Fruit fly (Drosophila melanogaster) whole organism, adult: Measurements from ENCODE around the gene TwdlB.

Source experiments
- CG11617 ChIP-seq: fragments of 200-800 bp; sonication (Bioruptor generic); optimal IDR thresholded peaks from 2 replicates; lab custom pipeline; 2017; ENCODE audit warnings: mild to moderate bottlenecking, missing biosample characterization, missing genetic modification reagents, missing genetic modification characterization
- CG12768 ChIP-seq: fragments of 200-800 bp; sonication (Bioruptor generic); optimal IDR thresholded peaks from 2 replicates; lab custom pipeline; 2017; ENCODE audit warnings: missing biosample characterization, missing genetic modification characterization, mild to moderate bottlenecking, moderate library complexity, missing genetic modification reagents
- CG14711 ChIP-seq: fragments of 200-800 bp; sonication (Bioruptor generic); optimal IDR thresholded peaks from 2 replicates; lab custom pipeline; 2018; ENCODE audit warnings: missing biosample characterization, mild to moderate bottlenecking, missing genetic modification characterization, moderate library complexity
- CG1620 ChIP-seq: fragments of 200-800 bp; sonication (Bioruptor generic); optimal IDR thresholded peaks from 2 replicates; lab custom pipeline; 2016; ENCODE audit warnings: missing biosample characterization, missing genetic modification characterization
- CG33017 ChIP-seq: fragments of 200-800 bp; sonication (Bioruptor generic); optimal IDR thresholded peaks from 2 replicates; lab custom pipeline; 2018; ENCODE audit warnings: missing biosample characterization, mild to moderate bottlenecking, missing genetic modification characterization, moderate library complexity
- CG5204 ChIP-seq: fragments of 200-800 bp; sonication (Bioruptor generic); optimal IDR thresholded peaks from 2 replicates; lab custom pipeline; 2016; ENCODE audit warnings: missing biosample characterization, missing genetic modification characterization
- CG7045 ChIP-seq: fragments of 200-800 bp; sonication (Bioruptor generic); optimal IDR thresholded peaks from 2 replicates; lab custom pipeline; 2017; ENCODE audit warnings: missing biosample characterization, mild to moderate bottlenecking, missing genetic modification characterization
- CG7101 ChIP-seq: fragments of 200-800 bp; sonication (Bioruptor generic); optimal IDR thresholded peaks from 2 replicates; lab custom pipeline; 2018; ENCODE audit warnings: missing biosample characterization, mild to moderate bottlenecking, missing genetic modification characterization, moderate library complexity
- Clk ChIP-seq: fragments of 200-800 bp; sonication (Bioruptor generic); optimal IDR thresholded peaks from 2 replicates; lab custom pipeline; 2017; ENCODE audit warnings: missing biosample characterization, missing genetic modification characterization
- Crg-1 ChIP-seq: fragments of 200-800 bp; sonication (Bioruptor generic); optimal IDR thresholded peaks from 2 replicates; lab custom pipeline; 2016; ENCODE audit warnings: missing biosample characterization, missing genetic modification characterization
- Hr96 ChIP-seq: fragments of 200-800 bp; sonication (Bioruptor generic); optimal IDR thresholded peaks from 2 replicates; lab custom pipeline; 2016; ENCODE audit warnings: missing biosample characterization, missing genetic modification characterization
- Mnt ChIP-seq: fragments of 200-800 bp; sonication (Bioruptor generic); optimal IDR thresholded peaks from 2 replicates; lab custom pipeline; 2016; ENCODE audit warnings: missing biosample characterization, mild to moderate bottlenecking, missing genetic modification characterization
- bab1 ChIP-seq: fragments of 200-800 bp; sonication (Bioruptor generic); optimal IDR thresholded peaks from 3 replicates; lab custom pipeline; 2019; ENCODE audit warnings: missing biosample characterization, mild to moderate bottlenecking, missing genetic modification characterization, moderate library complexity
- cic ChIP-seq: fragments of 200-800 bp; sonication (Bioruptor generic); optimal IDR thresholded peaks from 2 replicates; lab custom pipeline; 2017; ENCODE audit warnings: missing biosample characterization, mild to moderate bottlenecking, missing genetic modification characterization, moderate library complexity
- cnc ChIP-seq, 2 experiments: fragments of >200 bp; optimal IDR thresholded peaks; 2 replicates each; lab custom pipeline; 2017
- kay ChIP-seq: fragments of 200-800 bp; sonication (Bioruptor generic); peaks from one replicate; lab custom pipeline; 2016; ENCODE audit warnings: missing biosample characterization, missing genetic modification characterization, borderline replicate concordance
- ovo ChIP-seq: fragments of 200-800 bp; sonication (Bioruptor generic); optimal IDR thresholded peaks from 2 replicates; lab custom pipeline; 2016; ENCODE audit warnings: missing biosample characterization, missing genetic modification characterization
- pad ChIP-seq: fragments of 200-800 bp; sonication (Bioruptor generic); optimal IDR thresholded peaks from 3 replicates; lab custom pipeline; 2017; ENCODE audit warnings: missing biosample characterization, missing genetic modification characterization, mild to moderate bottlenecking, moderate library complexity, missing genetic modification reagents
- tj ChIP-seq: fragments of 200-800 bp; sonication (Bioruptor generic); optimal IDR thresholded peaks from 3 replicates; lab custom pipeline; 2017; ENCODE audit warnings: missing biosample characterization, mild to moderate bottlenecking, missing genetic modification characterization, moderate library complexity
- toe ChIP-seq: fragments of 200-800 bp; sonication (Bioruptor generic); optimal IDR thresholded peaks from 2 replicates; lab custom pipeline; 2016; ENCODE audit warnings: missing biosample characterization, missing genetic modification characterization

Gene TwdlB

DNA sequence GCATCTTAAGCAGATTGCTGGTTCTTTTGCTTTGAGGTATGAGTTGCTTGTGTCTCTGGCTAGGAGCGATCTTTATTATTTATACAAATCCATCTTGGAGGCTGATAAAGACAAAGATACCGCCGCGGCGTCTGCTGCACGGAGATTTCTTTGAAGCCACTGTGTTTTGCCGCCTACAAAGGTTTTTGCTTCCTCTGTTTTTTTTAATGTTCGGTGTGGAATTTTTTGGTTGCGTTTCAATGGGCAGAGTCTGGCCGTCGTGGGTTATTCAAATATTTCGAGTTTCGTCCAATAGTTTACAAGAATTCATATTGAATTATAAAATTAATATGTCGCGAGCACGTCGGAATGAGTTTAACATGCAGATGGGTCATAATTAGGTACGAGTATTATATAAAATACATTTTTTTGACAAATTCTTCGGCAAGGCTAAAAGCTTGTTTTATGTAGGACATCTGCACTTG, at the start of gene TwdlB:
Gene TwdlB (minus strand): TSS at position 51 of the 464 bp plus-strand sequence.
- TF ChIP-seq Hr96 (GFP tag; lab: Kevin White, UChicago) (no peak), CG5204 (GFP tag; lab: Kevin White, UChicago) (no peak), CG7101 (tag; lab: Kevin White, UChicago) (no peak), kay (GFP tag; lab: Kevin White, UChicago) (no peak), CG14711 (tag; lab: Kevin White, UChicago) (no peak)

DNA sequence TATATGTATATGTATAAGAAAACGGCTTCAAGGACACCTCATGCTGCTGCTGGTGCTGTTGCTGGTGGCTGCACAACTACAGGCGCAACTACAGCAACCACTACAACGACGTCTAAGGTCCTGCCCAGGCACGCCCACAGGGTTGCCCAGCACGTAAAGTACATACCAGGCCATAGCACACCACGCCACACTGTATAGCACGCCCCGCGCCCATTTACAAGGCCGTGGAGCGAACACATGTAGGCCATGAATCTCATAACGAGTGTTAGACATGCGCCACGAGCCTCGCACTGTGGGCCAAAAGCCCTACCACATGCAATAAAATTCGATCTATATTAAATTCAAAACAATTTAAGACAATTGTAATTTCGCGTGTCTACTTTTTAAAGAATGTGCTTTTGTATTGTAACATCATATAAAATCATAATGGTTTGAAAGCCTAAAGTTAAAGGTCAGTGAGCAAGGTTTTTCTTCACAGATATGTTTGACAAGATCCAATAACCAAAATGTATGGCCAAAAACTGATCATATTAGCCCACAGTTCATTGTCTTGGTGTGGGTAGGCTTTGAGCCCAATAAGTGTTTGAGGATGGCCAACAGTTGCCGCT, 48.3 kb upstream of the TwdlB start:
- TF ChIP-seq CG7101 (tag; lab: Kevin White, UChicago) (no peak), CG1620 (no peak), cic (GFP tag; lab: Kevin White, UChicago) (no peak), CG12768 (GFP tag; lab: Kevin White, UChicago) (peak; percentile 0), CG5204 (GFP tag; lab: Kevin White, UChicago) (peak; percentile 16), CG7045 (peak; percentile 34), Hr96 (GFP tag; lab: Kevin White, UChicago) (no peak)

DNA sequence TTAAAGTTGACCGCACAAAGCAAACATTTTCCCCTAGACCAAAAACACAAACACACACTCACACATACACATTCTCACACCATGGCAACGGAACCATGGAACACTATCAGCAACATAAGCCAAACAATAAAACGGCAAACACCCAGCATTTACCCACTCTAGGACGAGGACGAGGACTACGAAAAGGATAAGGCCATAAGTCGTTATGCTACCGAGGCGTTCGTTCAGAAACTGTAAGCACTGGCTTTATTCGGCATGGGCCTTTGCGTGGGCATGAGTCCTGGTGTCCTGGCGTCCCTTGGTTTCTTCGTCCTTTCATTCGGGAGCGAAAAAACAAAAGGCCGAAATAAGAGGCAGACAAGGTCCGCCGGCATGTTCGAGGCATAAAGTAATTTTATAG, 46.9 kb upstream of the TwdlB start:
- TF ChIP-seq CG5204 (GFP tag; lab: Kevin White, UChicago), result no peak
- no peak for TF ChIP-seq cnc (optimal IDR thresholded peaks at IDR 0.05; lab: Kevin White, UChicago)
- no peak for TF ChIP-seq CG12768 (GFP tag; lab: Kevin White, UChicago)
- TF ChIP-seq ovo (GFP tag; lab: Kevin White, UChicago), result no peak
- TF ChIP-seq Mnt, result no peak
- no peak for TF ChIP-seq kay (GFP tag; lab: Kevin White, UChicago)
- TF ChIP-seq pad (GFP tag; lab: Kevin White, UChicago), result no peak
- TF ChIP-seq Clk (GFP tag; lab: Kevin White, UChicago), result no peak
- no peak for TF ChIP-seq tj
- no peak for TF ChIP-seq cic (GFP tag; lab: Kevin White, UChicago)
- TF ChIP-seq CG1620, result no peak

DNA sequence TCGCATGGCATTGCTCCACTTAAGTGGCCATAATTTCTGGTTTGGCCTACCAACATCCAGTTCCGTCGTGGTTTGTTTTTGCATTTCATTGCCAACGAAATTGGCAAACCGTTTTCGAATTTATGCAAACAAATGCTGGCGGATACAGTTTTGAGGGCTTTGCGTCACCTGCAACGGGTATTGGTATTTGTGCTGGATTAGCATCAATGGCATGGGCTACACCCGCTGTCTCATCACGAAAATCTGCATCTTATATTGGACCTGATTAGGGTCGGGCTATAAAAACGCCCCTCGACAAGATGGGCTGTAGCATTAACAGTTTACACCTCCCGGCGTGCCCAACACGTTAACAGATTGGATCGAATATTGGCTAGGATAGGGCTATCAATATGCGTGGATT, 32.8 kb upstream of the TwdlB start, which contains the start of gene Tb:
Gene Tb (plus strand): TSS at position 301 of the 400 bp plus-strand sequence.
- TF ChIP-seq Hr96 (GFP tag; lab: Kevin White, UChicago), result no peak
- TF ChIP-seq CG12768 (GFP tag; lab: Kevin White, UChicago), result no peak
- no peak for TF ChIP-seq Mnt
- TF ChIP-seq CG7045, result no peak
- no peak for TF ChIP-seq Crg-1
- TF ChIP-seq CG33017, result no peak
- no peak for TF ChIP-seq cic (GFP tag; lab: Kevin White, UChicago)
- no peak for TF ChIP-seq cnc (optimal IDR thresholded peaks at IDR 0.05; lab: Kevin White, UChicago)
- no peak for TF ChIP-seq Clk (GFP tag; lab: Kevin White, UChicago)
- no peak for TF ChIP-seq kay (GFP tag; lab: Kevin White, UChicago)
- TF ChIP-seq tj, result no peak
- TF ChIP-seq CG14711 (tag; lab: Kevin White, UChicago), result no peak
- TF ChIP-seq pad (GFP tag; lab: Kevin White, UChicago), result no peak
- no peak for TF ChIP-seq CG7101 (tag; lab: Kevin White, UChicago)
- no peak for TF ChIP-seq ovo (GFP tag; lab: Kevin White, UChicago)
- no peak for TF ChIP-seq bab1 (GFP tag; lab: Kevin White, UChicago)
- TF ChIP-seq CG11617 (GFP tag; lab: Kevin White, UChicago), result no peak
- TF ChIP-seq CG5204 (GFP tag; lab: Kevin White, UChicago), result no peak
- no peak for TF ChIP-seq CG1620

DNA sequence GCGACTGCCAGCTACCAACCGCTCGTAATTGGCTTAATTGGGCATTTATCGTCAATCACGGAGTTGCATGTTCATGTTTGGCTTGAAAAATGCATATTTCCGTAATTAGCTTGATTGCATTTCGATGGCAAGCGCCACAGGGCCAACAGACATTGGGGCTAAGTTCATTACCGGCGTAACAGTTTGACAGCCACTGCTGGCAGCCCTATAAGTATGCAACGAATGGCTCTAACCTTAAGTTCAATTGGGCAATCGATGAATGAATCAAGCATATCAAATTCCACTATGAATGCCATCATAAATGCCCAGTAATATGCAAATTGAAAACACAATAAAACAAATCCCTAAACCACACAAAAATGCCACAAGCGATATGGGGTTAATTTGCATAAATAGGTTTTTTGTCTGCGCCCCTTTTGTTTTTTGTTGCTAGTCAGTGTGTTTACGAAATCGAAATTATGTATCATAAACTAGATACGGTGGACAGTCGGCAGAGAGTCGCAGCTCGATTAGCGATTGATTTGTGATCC, 32.1 kb upstream of the TwdlB start:
- TF ChIP-seq kay (GFP tag; lab: Kevin White, UChicago) (no peak), Crg-1 (no peak), toe (GFP tag; lab: Kevin White, UChicago) (no peak)

DNA sequence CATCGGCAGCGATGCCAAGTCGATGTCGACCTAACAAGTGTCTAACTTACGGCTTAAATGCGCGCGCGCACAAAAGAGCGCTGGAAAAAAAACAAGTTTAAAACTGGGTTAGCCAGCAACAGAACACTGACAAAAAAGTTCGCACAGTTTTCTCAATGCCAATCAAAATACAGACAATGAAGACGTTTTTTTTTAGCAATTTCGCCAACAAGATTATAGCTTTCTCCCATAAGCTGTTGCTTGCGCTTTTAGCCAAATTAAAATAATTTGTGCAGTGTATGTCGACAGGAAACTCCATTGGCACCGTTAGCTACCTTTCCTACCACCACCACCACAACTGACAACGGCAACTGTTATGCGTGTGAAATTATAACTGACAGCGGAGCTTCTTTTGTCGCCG, 31.3 kb upstream of the TwdlB start:
- TF ChIP-seq CG11617 (GFP tag; lab: Kevin White, UChicago) (no peak), cic (GFP tag; lab: Kevin White, UChicago) (no peak), CG12768 (GFP tag; lab: Kevin White, UChicago) (no peak), pad (GFP tag; lab: Kevin White, UChicago) (no peak), bab1 (GFP tag; lab: Kevin White, UChicago) (no peak), CG7045 (no peak), cnc (optimal IDR thresholded peaks at IDR 0.05; lab: Kevin White, UChicago) (no peak), Mnt (no peak)

DNA sequence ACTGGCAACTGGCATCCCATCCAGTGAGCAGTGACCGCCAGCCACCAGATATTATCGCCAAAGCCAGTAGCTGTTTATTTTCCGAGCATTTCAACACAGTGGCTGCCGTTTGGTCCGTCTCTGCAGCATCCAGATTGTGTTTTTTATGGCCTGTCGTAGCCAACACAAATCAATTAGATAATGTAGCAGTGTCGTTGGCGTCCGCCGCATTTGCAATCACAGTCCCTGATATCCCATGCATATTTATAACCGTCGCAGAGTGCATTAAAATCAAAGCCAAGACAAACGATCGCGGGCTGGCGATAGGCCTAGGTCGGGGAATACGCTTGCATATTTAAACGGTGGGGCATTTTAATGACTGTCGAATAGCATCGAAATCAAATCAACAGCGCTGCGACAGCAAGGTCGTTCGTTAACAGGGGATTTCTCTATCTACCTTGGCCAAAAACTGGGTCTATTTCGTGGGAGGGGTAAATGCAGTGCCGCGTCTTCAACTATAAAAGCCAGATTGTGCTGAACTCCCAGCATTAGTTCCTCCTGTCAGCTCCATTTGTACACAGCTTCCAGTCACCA, 16.2 kb upstream of the TwdlB start, which contains the start of gene TwdlD:
Gene TwdlD (plus strand): TSS at position 523 of the 573 bp plus-strand sequence.
- no peak for TF ChIP-seq pad (GFP tag; lab: Kevin White, UChicago)
- TF ChIP-seq ovo (GFP tag; lab: Kevin White, UChicago), result no peak
- no peak for TF ChIP-seq Crg-1
- no peak for TF ChIP-seq toe (GFP tag; lab: Kevin White, UChicago)
- TF ChIP-seq CG7101 (tag; lab: Kevin White, UChicago), result no peak
- no peak for TF ChIP-seq CG14711 (tag; lab: Kevin White, UChicago)
- no peak for TF ChIP-seq CG1620
- TF ChIP-seq Mnt, result no peak
- no peak for TF ChIP-seq kay (GFP tag; lab: Kevin White, UChicago)
- TF ChIP-seq cnc (optimal IDR thresholded peaks at IDR 0.05; lab: Kevin White, UChicago), result no peak
- no peak for TF ChIP-seq cic (GFP tag; lab: Kevin White, UChicago)
- no peak for TF ChIP-seq Hr96 (GFP tag; lab: Kevin White, UChicago)
- no peak for TF ChIP-seq Clk (GFP tag; lab: Kevin White, UChicago)
- no peak for TF ChIP-seq tj
- TF ChIP-seq CG33017, result no peak
- TF ChIP-seq CG11617 (GFP tag; lab: Kevin White, UChicago), result no peak
- no peak for TF ChIP-seq CG12768 (GFP tag; lab: Kevin White, UChicago)
